Worm (Caenorhabditis elegans) whole organism, L1 larva: ENCODE results near the gene K04G11.1.

Experiments used
- alr-1 ChIP-seq: fragments of 200-800 bp; sonication (Bioruptor generic); optimal IDR thresholded peaks from 2 replicates; lab custom pipeline; 2018; ENCODE audit warnings: borderline replicate concordance, mild to moderate bottlenecking, missing genetic modification characterization, missing compliant biosample characterization
- blmp-1 ChIP-seq: fragments of 150-350 bp; optimal IDR thresholded peaks from 2 replicates; lab custom pipeline; 2014; ENCODE audit warnings: missing biosample characterization, missing genetic modification characterization
- mdl-1 ChIP-seq, 2 experiments: fragments of 150-350 bp; optimal IDR thresholded peaks; 2 replicates each; lab custom pipeline; 2014 to 2017; ENCODE audit warnings: missing biosample characterization in 2 of 2, missing genetic modification characterization in 2 of 2, inconsistent platforms in 1 of 2

DNA sequence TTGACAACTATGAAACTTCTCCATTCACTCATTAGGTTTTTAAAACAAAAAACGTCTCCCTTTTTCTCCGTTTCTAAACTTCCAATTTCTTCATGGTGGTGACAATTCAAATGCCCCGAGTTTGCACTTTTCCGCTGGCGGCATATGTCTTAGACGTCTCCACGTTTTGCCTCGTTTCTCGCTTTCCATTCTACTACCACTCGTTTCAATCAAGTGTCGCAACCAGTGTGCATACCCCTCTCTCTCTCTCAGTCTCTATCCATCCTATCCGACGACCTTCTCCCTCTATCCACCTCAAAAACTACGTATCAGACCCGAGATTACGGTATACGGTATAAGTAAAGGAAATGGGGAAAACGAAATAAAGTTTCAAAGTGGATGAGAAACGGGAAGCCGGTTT, 1.2 kb upstream of the K04G11.1 start:
- TF ChIP-seq mdl-1 (tag; optimal IDR thresholded peaks at IDR 0.05; lab: Kevin White, UChicago) (no peak), alr-1 (no peak), blmp-1 (tag; lab: Kevin White, UChicago) (peak; percentile 15)
